Worm (Caenorhabditis elegans) whole organism, L2 larva: ENCODE measurements around the gene mdt-28.

Experiments used
- aly-2 ChIP-seq: fragments of 150-350 bp; optimal IDR thresholded peaks from 2 replicates; lab custom pipeline; 2014; ENCODE audit warnings: missing biosample characterization, missing genetic modification characterization
- ama-1 ChIP-seq: fragments of 150-350 bp; optimal IDR thresholded peaks from 2 replicates; lab custom pipeline; 2018; ENCODE audit warnings: inconsistent platforms
- blmp-1 ChIP-seq: sonication (generic microtip); optimal IDR thresholded peaks from 2 replicates; lab custom pipeline; 2017; ENCODE audit warnings: missing genetic modification characterization, mild to moderate bottlenecking, missing compliant biosample characterization, antibody characterized with exemption, moderate library complexity; ENCODE audit not compliant: insufficient read depth
- dmd-4 ChIP-seq: sonication (generic microtip); optimal IDR thresholded peaks from 2 replicates; lab custom pipeline; 2017; ENCODE audit warnings: missing biosample characterization, missing genetic modification characterization
- elt-3 ChIP-seq: sonication (generic microtip); optimal IDR thresholded peaks from 2 replicates; lab custom pipeline; 2017; ENCODE audit warnings: missing biosample characterization, missing genetic modification characterization
- fos-1 ChIP-seq: fragments of 150-350 bp; optimal IDR thresholded peaks from 2 replicates; lab custom pipeline; 2014; ENCODE audit warnings: missing biosample characterization, missing genetic modification characterization
- mbf-1 ChIP-seq: sonication (generic microtip); optimal IDR thresholded peaks from 2 replicates; lab custom pipeline; 2017; ENCODE audit warnings: missing biosample characterization, missing genetic modification characterization
- nhr-11 ChIP-seq: fragments of 150-350 bp; optimal IDR thresholded peaks from 2 replicates; lab custom pipeline; 2014; ENCODE audit warnings: missing biosample characterization, missing genetic modification characterization
- nhr-237 ChIP-seq: fragments of 150-350 bp; optimal IDR thresholded peaks from 2 replicates; lab custom pipeline; 2014; ENCODE audit warnings: missing biosample characterization, missing genetic modification characterization
- nhr-25 ChIP-seq: fragments of 150-350 bp; sonication (generic microtip); optimal IDR thresholded peaks from 3 replicates; lab custom pipeline; 2014; ENCODE audit warnings: missing biosample characterization, missing genetic modification characterization
- nhr-6 ChIP-seq: fragments of 150-350 bp; optimal IDR thresholded peaks from 2 replicates; lab custom pipeline; 2014; ENCODE audit warnings: missing biosample characterization, missing genetic modification characterization
- unc-55 ChIP-seq: fragments of 150-350 bp; sonication (generic microtip); optimal IDR thresholded peaks from 3 replicates; lab custom pipeline; 2014; ENCODE audit warnings: missing biosample characterization, missing genetic modification reagents, missing genetic modification characterization
- unc-62 ChIP-seq: fragments of 150-350 bp; optimal IDR thresholded peaks from 2 replicates; lab custom pipeline; 2014; ENCODE audit warnings: missing biosample characterization, missing genetic modification reagents, missing genetic modification characterization
- ztf-11 ChIP-seq: sonication (generic microtip); optimal IDR thresholded peaks from 2 replicates; lab custom pipeline; 2017; ENCODE audit warnings: missing biosample characterization, missing genetic modification characterization

ce11 chrV:15529069-15529468, 46.1 kb downstream of the mdt-28 start, which contains the start of gene srh-276:
- TF ChIP-seq nhr-11 (tag; lab: Kevin White, UChicago) (no peak), dmd-4 (tag; lab: Kevin White, UChicago) (no peak), nhr-25 (tag; lab: Kevin White, UChicago) (no peak), nhr-237 (tag; lab: Kevin White, UChicago) (no peak), elt-3 (tag; lab: Kevin White, UChicago) (no peak), ama-1 (lab: Kevin White, UChicago) (no peak), aly-2 (tag; lab: Kevin White, UChicago) (no peak), fos-1 (no peak), blmp-1 (tag; lab: Kevin White, UChicago) (no peak), nhr-6 (tag; lab: Kevin White, UChicago) (no peak), ztf-11 (tag; lab: Kevin White, UChicago) (no peak), mbf-1 (no peak), unc-55 (no peak), unc-62 (no peak)
